Worm (Caenorhabditis elegans): ENCODE results near the gene C39D10.11.
A peak's percentile ranks its signal among the peaks of the same experiment; 100 is the strongest.

C39D10.11 gene

ce11 chrX:7883994-7884393, 19.1 kb upstream of the C39D10.11 start, which contains the start of gene pcyt-2.2:
Gene pcyt-2.2 (plus strand): TSS chrX:7884294.
- TF ChIP-seq lin-13 (GFP tag; optimal IDR thresholded peaks at IDR 0.05) = no peak
- TF ChIP-seq unc-39 (tag; optimal IDR thresholded peaks at IDR 0.05) = no peak
- no peak for TF ChIP-seq ceh-82 (tag; optimal IDR thresholded peaks at IDR 0.05)
- TF ChIP-seq unc-55 (GFP tag; optimal IDR thresholded peaks at IDR 0.05) = no peak
- no peak for TF ChIP-seq zag-1 (tag; optimal IDR thresholded peaks at IDR 0.05)
- no peak for TF ChIP-seq fos-1 (tag; optimal IDR thresholded peaks at IDR 0.05)
- no peak for TF ChIP-seq ztf-4 (tag; optimal IDR thresholded peaks at IDR 0.05)
- no peak for TF ChIP-seq mdl-1 (tag; optimal IDR thresholded peaks at IDR 0.05)
- TF ChIP-seq ceh-16 (tag; optimal IDR thresholded peaks at IDR 0.05) = no peak

DNA sequence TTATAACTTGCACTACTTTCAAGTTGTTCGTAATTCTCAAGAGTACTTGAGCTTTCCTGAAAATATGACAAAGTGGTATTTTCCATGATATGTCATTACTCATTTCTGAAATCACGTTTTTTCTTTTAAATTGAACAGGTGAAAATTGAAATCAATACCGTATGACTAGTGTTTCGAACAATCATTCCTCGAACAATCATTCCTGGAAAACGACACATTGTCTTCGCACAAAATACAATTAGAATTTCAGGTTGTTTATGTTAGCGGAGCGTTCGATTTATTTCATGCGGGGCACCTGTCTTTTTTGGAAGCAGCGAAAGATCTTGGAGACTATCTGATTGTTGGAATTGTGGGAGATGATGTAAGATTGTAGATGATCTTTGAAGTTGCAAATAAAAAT, 16.9 kb upstream of the C39D10.11 start:
- TF ChIP-seq C34F6.9 (tag; optimal IDR thresholded peaks at IDR 0.05) = no peak
- no peak for TF ChIP-seq nhr-10 (tag; optimal IDR thresholded peaks at IDR 0.05)
- TF ChIP-seq blmp-1 (tag; optimal IDR thresholded peaks at IDR 0.05; ENCODE audit: insufficient read depth) = no peak
- TF ChIP-seq ceh-82 (tag; optimal IDR thresholded peaks at IDR 0.05) = no peak
- TF ChIP-seq nhr-237 (tag; optimal IDR thresholded peaks at IDR 0.05) = no peak
- no peak for TF ChIP-seq lin-13 (GFP tag; optimal IDR thresholded peaks at IDR 0.05)
- no peak for TF ChIP-seq ztf-4 (tag; optimal IDR thresholded peaks at IDR 0.05)
- TF ChIP-seq ztf-1 (GFP tag; conservative IDR thresholded peaks at IDR 0.05) = no peak
- TF ChIP-seq snpc-4 (tag; optimal IDR thresholded peaks at IDR 0.05) = no peak
- no peak for TF ChIP-seq nhr-11 (tag; optimal IDR thresholded peaks at IDR 0.05)
- TF ChIP-seq mbf-1 (tag; optimal IDR thresholded peaks at IDR 0.05) = no peak
- no peak for TF ChIP-seq nhr-129 (tag; optimal IDR thresholded peaks at IDR 0.05)

DNA sequence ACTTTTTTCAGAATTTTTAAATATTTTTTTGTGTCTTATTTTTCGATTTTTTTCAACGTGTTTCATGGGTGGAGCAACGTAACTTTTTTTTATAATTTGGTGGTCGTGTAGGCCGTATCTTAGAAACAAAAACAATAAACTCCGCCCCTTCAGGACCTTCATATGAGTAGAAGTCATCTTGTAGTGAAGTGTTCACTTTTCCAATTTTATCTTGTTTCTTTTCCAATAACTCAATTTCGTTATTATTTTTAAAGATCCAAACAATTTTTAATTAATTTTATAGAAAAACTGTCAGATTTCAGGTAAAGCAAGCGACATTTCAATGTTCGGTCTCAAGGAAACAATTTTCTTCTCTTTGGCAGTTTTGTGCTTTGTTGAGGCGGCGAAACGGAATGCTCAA, 14.2 kb upstream of the C39D10.11 start, which contains the start of gene C39D10.2:
TSS of gene C39D10.2 (plus strand) at position 301 of the 400 bp plus-strand sequence.
- no peak for TF ChIP-seq zag-1 (tag; optimal IDR thresholded peaks at IDR 0.05)
- no peak for TF ChIP-seq nhr-77 (tag; optimal IDR thresholded peaks at IDR 0.05)
- TF ChIP-seq elt-3 (tag; optimal IDR thresholded peaks at IDR 0.05) = no peak

DNA sequence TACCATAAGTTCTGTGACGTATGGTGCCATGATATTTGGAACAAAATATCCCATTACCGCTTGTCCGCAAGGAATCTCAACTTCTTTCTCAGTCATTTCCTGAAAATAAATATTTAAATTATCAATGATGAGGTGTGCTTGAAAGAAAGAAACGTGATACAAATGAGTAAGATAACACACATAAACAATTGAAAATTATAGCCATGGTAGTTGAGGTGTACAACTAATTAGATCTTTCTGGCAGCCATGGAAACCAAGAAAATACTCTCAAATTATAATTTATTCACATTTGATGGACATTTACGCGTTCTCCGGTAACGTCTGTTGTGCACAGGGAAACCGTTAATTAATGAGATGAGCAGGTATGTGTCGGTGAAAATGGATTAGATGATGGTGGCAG, 10.8 kb upstream of the C39D10.11 start, which contains the start of gene C39D10.5:
TSS of gene C39D10.5 (minus strand) at position 101 of the 400 bp plus-strand sequence.
- TF ChIP-seq nhr-77 (tag; optimal IDR thresholded peaks at IDR 0.05) (no peak), dmd-4 (tag; optimal IDR thresholded peaks at IDR 0.05) (no peak), ama-1 (optimal IDR thresholded peaks at IDR 0.05) (no peak), elt-3 (tag; optimal IDR thresholded peaks at IDR 0.05) (no peak), lin-11 (tag; optimal IDR thresholded peaks at IDR 0.05) (no peak), R02D3.7 (tag; optimal IDR thresholded peaks at IDR 0.05) (no peak)

DNA sequence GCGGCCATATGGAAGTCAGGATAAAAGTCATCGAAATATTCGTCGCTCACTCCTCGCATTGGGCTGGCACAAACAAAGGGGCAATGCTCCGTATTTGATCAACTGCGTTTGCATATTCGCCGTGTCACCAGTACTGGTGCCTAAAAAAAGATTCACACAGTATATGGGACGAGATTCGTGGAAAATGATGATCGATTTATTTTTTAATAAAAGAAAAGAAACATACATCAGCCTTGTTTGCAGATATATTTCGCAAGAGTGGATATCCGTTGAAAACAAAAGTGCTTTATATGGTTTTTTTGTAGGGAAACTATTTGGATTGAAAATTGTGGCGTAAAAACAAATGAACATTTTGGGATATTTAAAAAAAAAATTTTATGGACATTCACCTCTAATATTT, 5.4 kb upstream of the C39D10.11 start, which contains the start of gene latd-1:
TSS of gene latd-1 (minus strand) at position 101 of the 400 bp plus-strand sequence.
- TF ChIP-seq fos-1 (tag; optimal IDR thresholded peaks at IDR 0.05) (no peak), ceh-16 (tag; optimal IDR thresholded peaks at IDR 0.05) (no peak), unc-62 (GFP tag; optimal IDR thresholded peaks at IDR 0.05) (no peak), sma-9 (GFP tag; optimal IDR thresholded peaks at IDR 0.05) (no peak), sma-9 (tag; optimal IDR thresholded peaks at IDR 0.05) (no peak), nhr-23 (tag; optimal IDR thresholded peaks at IDR 0.05) (no peak), nhr-6 (tag; optimal IDR thresholded peaks at IDR 0.05) (no peak), nhr-21 (tag; optimal IDR thresholded peaks at IDR 0.05) (no peak), lin-11 (tag; optimal IDR thresholded peaks at IDR 0.05) (no peak), skn-1 (tag; optimal IDR thresholded peaks at IDR 0.05) (no peak), ztf-4 (tag; optimal IDR thresholded peaks at IDR 0.05) (no peak), peb-1 (tag; optimal IDR thresholded peaks at IDR 0.05) (no peak), mbf-1 (tag; optimal IDR thresholded peaks at IDR 0.05) (no peak), ceh-82 (tag; optimal IDR thresholded peaks at IDR 0.05) (no peak), crh-2 (tag; optimal IDR thresholded peaks at IDR 0.05) (no peak)

ce11 chrX:7898131-7898530, 4.9 kb upstream of the C39D10.11 start:
- no peak for TF ChIP-seq lin-13 (GFP tag; optimal IDR thresholded peaks at IDR 0.05)
- peak; percentile 4 for TF ChIP-seq nhr-21 (tag; optimal IDR thresholded peaks at IDR 0.05)

All from whole organism, L2 larva.